Worm (Caenorhabditis elegans) whole organism, midembryonic: ENCODE results near the gene C14C11.4.

ENCODE experiments used
- T22C8.4 ChIP-seq: fragments of 200-800 bp; sonication (Bioruptor generic); IDR thresholded peaks from 2 replicates; pipeline ENCODE4 v1.3.6; 2022; ENCODE audit warnings: missing genetic modification characterization, missing compliant biosample characterization
- cog-1 ChIP-seq: sonication (generic microtip); optimal IDR thresholded peaks from 2 replicates; lab custom pipeline; 2016; ENCODE audit warnings: missing genetic modification characterization, missing compliant biosample characterization
- flt-1 ChIP-seq: fragments of 200-800 bp; sonication (Bioruptor generic); IDR thresholded peaks from 2 replicates; pipeline ENCODE4 v1.3.6; 2022; ENCODE audit warnings: missing genetic modification characterization, missing compliant biosample characterization
- klf-2 ChIP-seq: fragments of 200-800 bp; sonication (Bioruptor generic); conservative IDR thresholded peaks from 2 replicates; pipeline ENCODE4 v1.3.6; 2022; ENCODE audit warnings: missing genetic modification reagents, missing genetic modification characterization, missing compliant biosample characterization
- med-1 ChIP-seq: sonication (generic microtip); optimal IDR thresholded peaks from 2 replicates; lab custom pipeline; 2017; ENCODE audit warnings: missing genetic modification characterization, mild to moderate bottlenecking, missing compliant biosample characterization, antibody characterized with exemption, missing genetic modification reagents; ENCODE audit not compliant: insufficient read depth
- ref-1 ChIP-seq: fragments of 200-800 bp; sonication (Bioruptor generic); conservative IDR thresholded peaks from 2 replicates; pipeline ENCODE4 v1.3.6; 2022; ENCODE audit warnings: missing genetic modification reagents, missing genetic modification characterization, missing compliant biosample characterization
- tab-1 ChIP-seq: fragments of 200-800 bp; sonication (Bioruptor generic); IDR thresholded peaks from 2 replicates; pipeline ENCODE4 v1.3.6; 2022; ENCODE audit warnings: missing genetic modification characterization, missing compliant biosample characterization
- ztf-23 ChIP-seq: fragments of 200-800 bp; sonication (Bioruptor generic); IDR thresholded peaks from 2 replicates; pipeline ENCODE4 v1.3.6; 2022; ENCODE audit warnings: missing genetic modification reagents, missing genetic modification characterization, missing compliant biosample characterization
- ztf-29 ChIP-seq: fragments of 200-800 bp; sonication (Bioruptor generic); IDR thresholded peaks from 2 replicates; pipeline ENCODE4 v1.3.6; 2022; ENCODE audit warnings: missing genetic modification reagents, missing genetic modification characterization, missing compliant biosample characterization

Gene C14C11.4

DNA sequence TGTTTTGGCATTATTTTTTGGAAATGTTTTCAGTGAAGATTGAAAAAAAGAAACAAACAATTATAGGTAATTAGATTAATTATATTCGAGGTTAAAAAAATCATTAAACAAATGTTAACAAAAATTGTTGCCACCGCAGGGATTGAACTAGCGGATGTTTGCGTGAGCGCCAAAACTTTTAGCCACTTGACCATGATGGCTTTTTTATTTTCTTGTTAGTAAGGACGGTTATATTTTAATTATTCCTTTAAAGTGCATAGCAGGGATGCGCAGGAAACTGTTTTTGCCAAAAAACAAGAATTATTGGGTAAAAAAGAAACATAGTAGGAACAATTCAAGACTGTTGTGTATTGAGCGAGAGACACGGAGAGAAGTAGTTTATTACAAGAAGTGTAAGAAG is 19.9 kb downstream of the C14C11.4 start:
- no peak for TF ChIP-seq tab-1 (GFP tag; lab: Robert Waterston, UW)
- TF ChIP-seq med-1 (GFP tag; lab: Kevin White, UChicago): no peak
- no peak for TF ChIP-seq ztf-29 (GFP tag; lab: Robert Waterston, UW)
- TF ChIP-seq flt-1 (GFP tag; lab: Robert Waterston, UW): peak; percentile 42; the same call in 1 of the 2 replicates

DNA sequence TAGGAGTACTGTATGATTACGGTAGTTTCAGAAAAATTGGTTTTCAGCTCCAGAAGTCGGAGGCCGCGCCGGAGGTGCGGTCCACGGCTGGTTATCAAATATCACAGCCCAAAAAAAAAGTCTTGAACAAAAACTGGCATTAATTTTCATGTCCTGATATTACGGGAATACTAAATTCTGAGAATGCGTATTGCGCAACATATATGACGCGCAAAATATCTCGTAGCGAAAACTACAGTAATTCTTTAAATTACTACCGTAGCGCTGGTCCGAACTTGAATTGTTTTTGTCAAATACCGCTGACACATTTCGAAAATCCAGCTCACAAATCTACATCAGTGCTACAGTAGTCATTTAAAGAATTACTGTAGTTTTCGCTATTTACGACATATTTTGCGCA is 21.6 kb downstream of the C14C11.4 start:
- no peak for TF ChIP-seq flt-1 (GFP tag; lab: Robert Waterston, UW)
- TF ChIP-seq ztf-29 (GFP tag; lab: Robert Waterston, UW): no peak
- TF ChIP-seq ref-1 (GFP tag; lab: Robert Waterston, UW): no peak
- no peak for TF ChIP-seq tab-1 (GFP tag; lab: Robert Waterston, UW)
- no peak for TF ChIP-seq med-1 (GFP tag; lab: Kevin White, UChicago)
- no peak for TF ChIP-seq klf-2 (GFP tag; lab: Robert Waterston, UW)
- no peak for TF ChIP-seq ztf-23 (GFP tag; lab: Robert Waterston, UW)
- no peak for TF ChIP-seq cog-1 (tag; lab: Kevin White, UChicago)
- TF ChIP-seq T22C8.4 (GFP tag; lab: Robert Waterston, UW): no peak

DNA sequence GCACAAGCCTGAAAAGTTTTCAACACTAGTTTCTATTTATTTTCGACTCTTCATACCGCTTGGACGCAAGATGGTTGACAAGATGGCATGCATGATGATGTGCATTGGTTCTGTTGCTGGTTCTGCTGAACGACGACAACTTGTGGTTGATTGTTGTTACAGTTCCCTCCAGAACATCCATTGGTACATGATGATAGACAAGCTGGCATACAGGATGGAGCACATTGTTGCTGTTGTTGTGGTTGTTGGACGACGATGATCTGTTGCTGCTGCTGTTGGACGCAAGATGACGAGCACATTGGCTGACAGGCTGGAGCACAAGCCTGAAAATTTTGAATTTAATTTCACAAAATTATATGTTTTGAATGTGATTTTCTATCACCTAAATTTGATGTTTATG is 24.9 kb downstream of the C14C11.4 start:
- TF ChIP-seq ztf-29 (GFP tag; lab: Robert Waterston, UW) (no peak), T22C8.4 (GFP tag; lab: Robert Waterston, UW) (no peak), flt-1 (GFP tag; lab: Robert Waterston, UW) (no peak), med-1 (GFP tag; lab: Kevin White, UChicago) (no peak), ref-1 (GFP tag; lab: Robert Waterston, UW) (no peak), tab-1 (GFP tag; lab: Robert Waterston, UW) (no peak), cog-1 (tag; lab: Kevin White, UChicago) (no peak), ztf-23 (GFP tag; lab: Robert Waterston, UW) (no peak), klf-2 (GFP tag; lab: Robert Waterston, UW) (no peak)

DNA sequence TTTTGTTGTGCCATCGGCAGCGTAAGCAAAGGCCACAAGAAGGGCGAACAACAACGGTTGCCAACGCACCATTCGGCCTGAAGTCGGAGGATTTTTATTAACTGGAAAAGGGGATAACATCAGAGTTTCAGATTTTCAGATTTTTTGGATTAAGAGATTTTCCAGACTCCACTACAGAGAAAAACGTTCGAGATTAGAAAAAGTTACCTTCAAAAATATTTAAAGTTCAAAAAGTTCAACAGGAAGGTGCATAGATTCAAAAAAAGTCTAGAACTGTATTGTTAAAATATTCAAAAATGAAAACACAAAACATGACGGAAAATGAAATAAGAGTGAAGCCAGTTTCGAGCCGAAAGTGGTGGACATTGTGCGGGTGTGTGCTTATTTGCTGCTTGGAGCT is 28.6 kb downstream of the C14C11.4 start, which contains the start of gene pqn-13:
TSS of gene pqn-13 (minus strand) at position 101 of the 400 bp plus-strand sequence.
- no peak for TF ChIP-seq ref-1 (GFP tag; lab: Robert Waterston, UW)
- no peak for TF ChIP-seq tab-1 (GFP tag; lab: Robert Waterston, UW)
- no peak for TF ChIP-seq flt-1 (GFP tag; lab: Robert Waterston, UW)
- TF ChIP-seq med-1 (GFP tag; lab: Kevin White, UChicago): no peak
- no peak for TF ChIP-seq ztf-29 (GFP tag; lab: Robert Waterston, UW)
- TF ChIP-seq cog-1 (tag; lab: Kevin White, UChicago): no peak
- TF ChIP-seq T22C8.4 (GFP tag; lab: Robert Waterston, UW): no peak
- no peak for TF ChIP-seq ztf-23 (GFP tag; lab: Robert Waterston, UW)

DNA sequence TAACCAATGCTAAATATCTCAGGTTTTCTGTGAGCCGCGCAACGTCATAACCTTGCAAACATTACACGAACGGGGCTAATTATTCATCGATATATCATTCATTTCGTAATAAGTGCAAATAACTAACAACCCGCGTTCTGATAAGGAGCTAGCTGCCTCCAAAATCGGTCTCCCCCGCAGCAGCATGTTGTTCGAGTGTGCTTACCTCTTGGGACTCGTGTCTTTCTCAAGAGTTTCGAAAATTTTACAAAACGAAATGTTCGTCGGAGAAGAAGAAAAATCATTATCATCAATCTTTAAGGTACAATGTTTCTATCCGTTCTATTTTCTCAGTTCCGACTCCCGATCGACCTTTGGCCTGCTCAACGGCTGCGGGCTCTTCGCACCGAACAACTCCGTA is 30.5 kb downstream of the C14C11.4 start:
- TF ChIP-seq tab-1 (GFP tag; lab: Robert Waterston, UW): no peak
- no peak for TF ChIP-seq T22C8.4 (GFP tag; lab: Robert Waterston, UW)
- TF ChIP-seq klf-2 (GFP tag; lab: Robert Waterston, UW): no peak
- no peak for TF ChIP-seq med-1 (GFP tag; lab: Kevin White, UChicago)
- TF ChIP-seq ztf-23 (GFP tag; lab: Robert Waterston, UW): no peak
- TF ChIP-seq ztf-29 (GFP tag; lab: Robert Waterston, UW): no peak

DNA sequence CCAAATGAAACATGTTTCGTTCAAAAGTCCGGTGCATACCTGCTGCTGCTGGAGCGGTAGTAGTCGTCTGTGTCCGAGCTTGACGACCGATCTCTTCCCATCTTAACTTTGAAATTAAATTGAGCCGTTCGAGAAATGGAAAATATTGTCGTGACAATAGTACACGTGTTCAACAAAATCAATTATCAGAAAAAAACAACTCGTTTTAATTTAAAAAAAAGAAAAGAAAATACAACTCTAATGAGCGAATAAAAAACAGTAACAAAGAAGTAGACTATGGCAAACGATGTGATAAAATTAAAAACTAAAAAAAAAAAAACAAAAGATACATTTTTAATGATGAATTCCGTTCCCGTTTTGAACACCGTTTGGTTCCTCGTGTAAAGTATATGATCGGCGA is 35.1 kb downstream of the C14C11.4 start, which contains the start of gene prp-39:
TSS of gene prp-39 (minus strand) at position 101 of the 400 bp plus-strand sequence.
- no peak for TF ChIP-seq flt-1 (GFP tag; lab: Robert Waterston, UW)
- no peak for TF ChIP-seq med-1 (GFP tag; lab: Kevin White, UChicago)
- TF ChIP-seq ztf-29 (GFP tag; lab: Robert Waterston, UW): no peak
- no peak for TF ChIP-seq tab-1 (GFP tag; lab: Robert Waterston, UW)
- no peak for TF ChIP-seq ref-1 (GFP tag; lab: Robert Waterston, UW)
- no peak for TF ChIP-seq klf-2 (GFP tag; lab: Robert Waterston, UW)
- TF ChIP-seq cog-1 (tag; lab: Kevin White, UChicago): no peak
- TF ChIP-seq ztf-23 (GFP tag; lab: Robert Waterston, UW): no peak
- no peak for TF ChIP-seq T22C8.4 (GFP tag; lab: Robert Waterston, UW)

DNA sequence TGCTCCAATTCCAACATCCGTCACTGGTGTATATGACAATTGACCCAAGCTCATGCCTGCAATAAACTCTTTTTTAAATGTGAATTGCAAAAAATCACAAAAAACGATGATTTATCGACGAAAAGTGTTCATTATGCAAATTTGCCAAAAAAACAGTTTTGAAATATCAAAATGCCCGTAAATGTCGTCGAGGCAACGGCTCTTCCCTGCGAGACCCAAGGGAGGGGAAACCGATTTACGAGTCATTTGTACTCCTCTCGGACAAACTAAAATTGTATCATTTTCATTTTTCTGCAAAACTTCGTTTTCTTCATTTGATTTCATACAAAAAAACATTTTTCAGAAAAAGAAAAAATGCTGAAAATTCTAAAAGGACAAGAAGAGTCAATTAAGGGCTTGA is 37.1 kb downstream of the C14C11.4 start, which contains the start of the genes hmgs-1 and F25B4.4:
TSS of gene hmgs-1 (minus strand) at position 56 of the 400 bp plus-strand sequence.
TSS of gene F25B4.4 (plus strand) at position 340 of the 400 bp plus-strand sequence.
- TF ChIP-seq ztf-23 (GFP tag; lab: Robert Waterston, UW) (no peak), cog-1 (tag; lab: Kevin White, UChicago) (peak; percentile 39), flt-1 (GFP tag; lab: Robert Waterston, UW) (0 out of 2 replicates have a peak, but pooled peaks have one; percentile 27), klf-2 (GFP tag; lab: Robert Waterston, UW) (no peak)

DNA sequence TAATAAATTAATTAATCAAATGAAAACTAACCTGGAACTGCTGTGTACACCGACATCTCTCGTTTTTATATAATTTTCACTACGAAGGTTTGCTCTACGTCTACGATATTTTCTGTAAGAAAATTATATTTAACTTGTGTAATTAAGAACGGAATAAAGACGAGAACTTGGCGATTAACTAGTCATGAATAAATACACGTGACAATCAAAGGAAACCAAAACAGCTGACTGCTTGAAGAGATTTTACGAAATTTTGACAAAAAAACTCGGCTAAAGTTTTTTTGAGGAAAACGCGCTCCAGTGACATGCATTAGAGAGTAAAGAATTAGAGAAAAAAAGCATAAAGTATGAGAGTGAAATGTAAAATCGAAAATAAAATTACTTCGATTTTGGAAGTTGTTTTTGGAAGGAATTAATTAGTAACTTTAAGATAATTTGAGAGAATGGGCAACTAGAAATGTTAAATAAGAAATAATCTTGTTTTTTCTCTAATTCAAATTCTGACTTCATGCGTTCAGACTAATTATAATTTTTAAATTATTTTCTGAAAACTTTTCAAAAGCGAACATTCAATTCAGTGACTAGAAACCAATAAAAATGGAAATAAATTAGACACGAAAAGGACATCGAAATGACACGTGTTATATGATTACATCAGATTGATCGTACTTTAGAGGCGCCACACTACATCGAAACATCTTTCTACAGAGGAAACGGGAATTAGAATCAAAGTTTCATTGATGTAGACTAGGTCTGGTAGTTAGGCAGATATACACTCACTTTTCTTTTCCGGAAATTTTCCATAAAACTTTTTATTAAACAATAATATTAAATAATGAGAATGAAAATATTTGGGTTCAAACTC is 39.9 kb downstream of the C14C11.4 start, which contains the start of gene F25B4.7:
TSS of gene F25B4.7 (minus strand) at position 112 of the 865 bp plus-strand sequence.
- no peak for TF ChIP-seq T22C8.4 (GFP tag; lab: Robert Waterston, UW)
- no peak for TF ChIP-seq flt-1 (GFP tag; lab: Robert Waterston, UW)
